Worm (Caenorhabditis elegans) whole organism, midembryonic: ENCODE results near the gene fbxa-66.

Source experiments
- T22C8.4 ChIP-seq: fragments of 200-800 bp; sonication (Bioruptor generic); IDR thresholded peaks from 2 replicates; pipeline ENCODE4 v1.3.6; 2022; ENCODE audit warnings: missing genetic modification characterization, missing compliant biosample characterization
- klf-2 ChIP-seq: fragments of 200-800 bp; sonication (Bioruptor generic); conservative IDR thresholded peaks from 2 replicates; pipeline ENCODE4 v1.3.6; 2022; ENCODE audit warnings: missing genetic modification reagents, missing genetic modification characterization, missing compliant biosample characterization
- ref-1 ChIP-seq: fragments of 200-800 bp; sonication (Bioruptor generic); conservative IDR thresholded peaks from 2 replicates; pipeline ENCODE4 v1.3.6; 2022; ENCODE audit warnings: missing genetic modification reagents, missing genetic modification characterization, missing compliant biosample characterization
- tab-1 ChIP-seq: fragments of 200-800 bp; sonication (Bioruptor generic); IDR thresholded peaks from 2 replicates; pipeline ENCODE4 v1.3.6; 2022; ENCODE audit warnings: missing genetic modification characterization, missing compliant biosample characterization
- ztf-29 ChIP-seq: fragments of 200-800 bp; sonication (Bioruptor generic); IDR thresholded peaks from 2 replicates; pipeline ENCODE4 v1.3.6; 2022; ENCODE audit warnings: missing genetic modification reagents, missing genetic modification characterization, missing compliant biosample characterization

DNA sequence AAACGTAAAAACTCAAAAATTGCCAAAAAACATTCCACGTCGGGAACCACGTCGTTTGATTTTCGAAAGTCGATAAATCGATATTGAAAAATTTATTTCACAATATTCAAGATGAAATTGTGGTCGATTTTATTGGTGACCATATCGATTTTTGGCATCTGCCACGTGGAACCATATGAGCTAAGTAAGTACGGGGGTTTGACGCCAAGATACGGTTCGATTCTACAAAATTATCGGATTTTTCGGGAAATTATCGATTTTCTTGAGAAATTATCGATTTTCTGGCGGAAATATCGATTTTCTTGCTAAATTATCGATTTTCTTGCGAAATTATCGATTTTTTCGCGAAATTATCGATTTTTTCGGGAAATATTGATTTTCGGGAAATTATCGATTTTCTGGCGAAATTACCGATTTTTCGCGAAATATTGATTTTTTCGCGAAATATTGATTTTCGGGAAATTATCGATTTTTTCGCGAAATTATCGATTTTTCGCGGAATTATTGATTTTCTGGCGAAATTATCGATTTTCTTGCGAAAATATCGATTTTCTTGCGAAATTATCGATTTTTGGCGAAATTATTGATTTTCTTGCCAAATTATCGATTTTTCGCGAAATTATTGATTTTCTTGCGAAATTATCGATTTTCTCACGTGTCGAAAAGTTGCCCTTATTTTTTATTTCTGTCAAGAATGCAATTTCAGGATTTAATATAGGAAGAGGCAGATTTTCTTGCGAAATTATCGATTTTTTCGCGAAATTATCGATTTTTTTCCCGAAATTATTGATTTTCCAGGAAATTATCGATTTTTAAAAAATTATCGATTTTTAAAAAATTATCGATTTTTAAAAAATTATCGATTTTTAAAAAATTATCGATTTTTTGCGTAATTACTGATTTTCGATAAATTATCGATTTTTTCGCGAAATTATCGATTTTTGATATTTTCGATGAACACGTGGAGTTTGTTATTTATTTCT is 31.6 kb downstream of the fbxa-66 start, which contains the start of gene Y54F10BM.3:
- no peak for TF ChIP-seq klf-2
- peak; percentile 98 for TF ChIP-seq T22C8.4 (GFP tag; lab: Robert Waterston, UW)
- no peak for TF ChIP-seq tab-1 (GFP tag; lab: Robert Waterston, UW)
- no peak for TF ChIP-seq ref-1 (GFP tag; lab: Robert Waterston, UW)
- TF ChIP-seq ztf-29 (GFP tag; lab: Robert Waterston, UW), result no peak
